Worm (Caenorhabditis elegans) whole organism, L4 larva: ENCODE measurements around the gene C01G12.16.

Experiments
- F10B5.3 ChIP-seq: sonication (generic microtip); optimal IDR thresholded peaks from 2 replicates; lab custom pipeline; 2016; ENCODE audit warnings: mild to moderate bottlenecking, missing genetic modification characterization, missing compliant biosample characterization
- F26F4.8 ChIP-seq: fragments of 200-800 bp; sonication (Bioruptor generic); conservative IDR thresholded peaks from 2 replicates; pipeline ENCODE4 v1.3.6; 2022; ENCODE audit warnings: missing genetic modification characterization, missing compliant biosample characterization
- F37D6.2 ChIP-seq: sonication (generic microtip); optimal IDR thresholded peaks from 2 replicates; lab custom pipeline; 2016; ENCODE audit warnings: mild to moderate bottlenecking, missing genetic modification characterization, missing compliant biosample characterization
- Y75B8A.6 ChIP-seq: fragments of 200-800 bp; sonication (Bioruptor generic); IDR thresholded peaks from 2 replicates; pipeline ENCODE4 v1.3.6; 2022; ENCODE audit warnings: missing genetic modification reagents, missing genetic modification characterization, missing compliant biosample characterization
- ceh-44 ChIP-seq: fragments of 200-800 bp; sonication (Bioruptor generic); IDR thresholded peaks from 2 replicates; pipeline ENCODE4 v1.3.6; 2022; ENCODE audit warnings: missing genetic modification reagents, missing genetic modification characterization, missing compliant biosample characterization
- ces-1 ChIP-seq: fragments of 150-350 bp; sonication (generic microtip); optimal IDR thresholded peaks from 4 replicates; lab custom pipeline; 2014; ENCODE audit warnings: missing biosample characterization, missing genetic modification reagents, missing genetic modification characterization
- cey-2 ChIP-seq: sonication (generic microtip); optimal IDR thresholded peaks from 3 replicates; lab custom pipeline; 2017; ENCODE audit warnings: missing genetic modification characterization, mild to moderate bottlenecking, missing compliant biosample characterization, antibody characterized with exemption, borderline replicate concordance; ENCODE audit not compliant: insufficient read depth
- daf-12 ChIP-seq: fragments of 150-350 bp; optimal IDR thresholded peaks from 2 replicates; lab custom pipeline; 2014; ENCODE audit warnings: missing biosample characterization, missing genetic modification reagents, missing genetic modification characterization
- daf-16 ChIP-seq, 3 experiments: sonication (generic microtip); optimal IDR thresholded peaks; 2 replicates each; lab custom pipeline; 2016 to 2017; ENCODE audit warnings: missing genetic modification characterization in 3 of 3, missing genetic modification reagents in 3 of 3, mild to moderate bottlenecking in 2 of 3, missing compliant biosample characterization in 2 of 3, missing biosample characterization in 1 of 3, moderate library complexity in 1 of 3
- daf-8 ChIP-seq: fragments of 200-800 bp; sonication (Bioruptor generic); IDR thresholded peaks from 2 replicates; pipeline ENCODE4 v1.3.6; 2022; ENCODE audit warnings: missing genetic modification characterization, missing compliant biosample characterization
- dmd-8 ChIP-seq: fragments of 200-800 bp; sonication (Bioruptor generic); IDR thresholded peaks from 2 replicates; pipeline ENCODE4 v1.3.6; 2022; ENCODE audit warnings: missing genetic modification characterization, missing compliant biosample characterization
- dpl-1 ChIP-seq: fragments of 150-350 bp; optimal IDR thresholded peaks from 2 replicates; lab custom pipeline; 2014; ENCODE audit warnings: missing biosample characterization, missing genetic modification reagents, missing genetic modification characterization
- fos-1 ChIP-seq: fragments of 150-350 bp; optimal IDR thresholded peaks from 2 replicates; lab custom pipeline; 2014; ENCODE audit warnings: missing biosample characterization, missing genetic modification characterization
- gei-8 ChIP-seq: fragments of 200-800 bp; sonication (Bioruptor generic); optimal IDR thresholded peaks from 2 replicates; lab custom pipeline; 2018; ENCODE audit warnings: mild to moderate bottlenecking, missing genetic modification characterization, missing compliant biosample characterization
- hlh-11 ChIP-seq: fragments of 200-800 bp; sonication (Bioruptor generic); optimal IDR thresholded peaks from 2 replicates; lab custom pipeline; 2018; ENCODE audit warnings: mild to moderate bottlenecking, missing genetic modification characterization, missing compliant biosample characterization
- hmg-1.1 ChIP-seq: fragments of 200-800 bp; sonication (Bioruptor generic); IDR thresholded peaks from 2 replicates; pipeline ENCODE4 v1.3.6; 2022; ENCODE audit warnings: missing genetic modification reagents, missing genetic modification characterization, missing compliant biosample characterization
- jun-1 ChIP-seq: fragments of 150-350 bp; optimal IDR thresholded peaks from 2 replicates; lab custom pipeline; 2014; ENCODE audit warnings: missing biosample characterization, missing genetic modification reagents, missing genetic modification characterization
- lim-7 ChIP-seq: fragments of 200-800 bp; sonication (Bioruptor generic); IDR thresholded peaks from 2 replicates; pipeline ENCODE4 v1.3.6; 2022; ENCODE audit warnings: missing genetic modification characterization, missing compliant biosample characterization
- lin-1 ChIP-seq: fragments of 200-800 bp; sonication (Bioruptor generic); IDR thresholded peaks from 2 replicates; pipeline ENCODE4 v1.3.6; 2022; ENCODE audit warnings: missing genetic modification reagents, missing genetic modification characterization, missing compliant biosample characterization
- lin-13 ChIP-seq: fragments of 150-350 bp; optimal IDR thresholded peaks from 2 replicates; lab custom pipeline; 2014; ENCODE audit warnings: missing biosample characterization, missing genetic modification reagents, missing genetic modification characterization
- lin-29 ChIP-seq: fragments of 200-800 bp; sonication (Bioruptor generic); IDR thresholded peaks from 2 replicates; pipeline ENCODE4 v1.3.6; 2022; ENCODE audit warnings: missing genetic modification reagents, missing genetic modification characterization, missing compliant biosample characterization
- lir-3 ChIP-seq: sonication (generic microtip); optimal IDR thresholded peaks from 2 replicates; lab custom pipeline; 2016; ENCODE audit warnings: mild to moderate bottlenecking, missing genetic modification characterization, missing compliant biosample characterization
- lsy-2 ChIP-seq, 2 experiments: fragments of 150-350 bp in 1 of 2; sonication (generic microtip) in 1 of 2; optimal IDR thresholded peaks; 2 replicates each; lab custom pipeline; 2014 to 2017; ENCODE audit warnings: missing biosample characterization in 2 of 2, missing genetic modification characterization in 2 of 2
- mdt-29 ChIP-seq: fragments of 200-800 bp; sonication (Bioruptor generic); IDR thresholded peaks from 2 replicates; pipeline ENCODE4 v1.3.6; 2022; ENCODE audit warnings: missing genetic modification reagents, missing genetic modification characterization, missing compliant biosample characterization
- mep-1 ChIP-seq: fragments of 150-350 bp; sonication (generic microtip); optimal IDR thresholded peaks from 3 replicates; lab custom pipeline; 2014; ENCODE audit warnings: missing biosample characterization, missing genetic modification characterization
- mes-2 ChIP-seq: sonication (generic microtip); optimal IDR thresholded peaks from 2 replicates; lab custom pipeline; 2016; ENCODE audit warnings: missing genotype, mild to moderate bottlenecking, missing genetic modification characterization, missing compliant biosample characterization; ENCODE audit not compliant: poor library complexity, severe bottlenecking
- mxl-2 ChIP-seq: fragments of 200-800 bp; sonication (Bioruptor generic); conservative IDR thresholded peaks from 2 replicates; pipeline ENCODE4 v1.3.6; 2022; ENCODE audit warnings: missing genetic modification reagents, missing genetic modification characterization, missing compliant biosample characterization
- mxl-3 ChIP-seq: fragments of 200-800 bp; sonication (Bioruptor generic); optimal IDR thresholded peaks from 2 replicates; lab custom pipeline; 2018; ENCODE audit warnings: mild to moderate bottlenecking, missing genetic modification characterization, missing compliant biosample characterization
- nhr-11 ChIP-seq: fragments of 150-350 bp; optimal IDR thresholded peaks from 2 replicates; lab custom pipeline; 2014; ENCODE audit warnings: missing biosample characterization, missing genetic modification characterization
- nhr-237 ChIP-seq: sonication (generic microtip); optimal IDR thresholded peaks from 2 replicates; lab custom pipeline; 2017; ENCODE audit warnings: missing biosample characterization, missing genetic modification characterization
- nhr-28 ChIP-seq: fragments of 150-350 bp; optimal IDR thresholded peaks from 2 replicates; lab custom pipeline; 2014; ENCODE audit warnings: missing biosample characterization, missing genetic modification characterization
- nhr-48 ChIP-seq: sonication (generic microtip); optimal IDR thresholded peaks from 2 replicates; lab custom pipeline; 2016; ENCODE audit warnings: mild to moderate bottlenecking, missing genetic modification characterization, missing compliant biosample characterization
- nhr-6 ChIP-seq: fragments of 150-350 bp; optimal IDR thresholded peaks from 2 replicates; lab custom pipeline; 2014; ENCODE audit warnings: missing biosample characterization, missing genetic modification characterization
- snpc-1.2 ChIP-seq: fragments of 200-800 bp; sonication (Bioruptor generic); IDR thresholded peaks from 2 replicates; pipeline ENCODE4 v1.3.6; 2022; ENCODE audit warnings: missing genetic modification reagents, missing genetic modification characterization, missing compliant biosample characterization
- tra-1 ChIP-seq: fragments of 200-800 bp; sonication (Bioruptor generic); IDR thresholded peaks from 2 replicates; pipeline ENCODE4 v1.3.6; 2022; ENCODE audit warnings: missing genetic modification reagents, missing genetic modification characterization, missing compliant biosample characterization
- unc-39 ChIP-seq: sonication (generic microtip); optimal IDR thresholded peaks from 2 replicates; lab custom pipeline; 2017; ENCODE audit warnings: missing biosample characterization, missing genetic modification characterization
- unc-62 ChIP-seq, 3 experiments: fragments of 150-350 bp in 1 of 3; sonication (generic microtip); optimal IDR thresholded peaks in 2 of 3; peaks in 1 of 3; 1 replicate in 1 of 3; 2 replicates in 2 of 3; lab custom pipeline; 2014 to 2017; ENCODE audit warnings: missing biosample characterization in 3 of 3, missing genetic modification characterization in 3 of 3, missing genetic modification reagents in 3 of 3, missing genotype in 1 of 3
- zag-1 ChIP-seq: fragments of 150-350 bp; optimal IDR thresholded peaks from 2 replicates; lab custom pipeline; 2014; ENCODE audit warnings: missing biosample characterization, missing genetic modification characterization
- zip-11 ChIP-seq: fragments of 200-800 bp; sonication (Bioruptor generic); IDR thresholded peaks from 2 replicates; pipeline ENCODE4 v1.3.6; 2022; ENCODE audit warnings: missing genetic modification characterization, missing compliant biosample characterization
- zip-2 ChIP-seq: fragments of 150-350 bp; optimal IDR thresholded peaks from 2 replicates; lab custom pipeline; 2014; ENCODE audit warnings: missing biosample characterization, missing genetic modification characterization

Gene C01G12.16

DNA sequence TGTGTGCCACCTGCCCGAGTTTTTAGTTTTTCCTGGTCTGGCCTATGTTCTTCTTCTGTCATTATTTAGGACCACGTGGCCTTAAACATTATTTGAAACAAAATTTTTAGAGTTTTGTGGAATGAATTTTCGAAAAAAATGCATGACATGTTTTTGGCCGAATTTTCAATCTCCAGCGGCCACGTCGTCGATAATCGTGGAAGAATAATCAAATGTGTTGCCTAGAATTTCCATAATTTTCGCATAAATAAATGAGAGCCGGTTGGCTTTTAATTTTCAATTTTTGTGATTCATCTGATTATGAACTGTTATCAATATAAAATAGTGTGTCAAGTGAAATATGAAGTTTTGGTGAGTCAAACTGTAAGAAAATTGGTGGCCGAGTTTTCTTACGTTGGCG is at the start of gene C01G12.16:
TSS of gene C01G12.16 (plus strand) at position 301 of the 400 bp plus-strand sequence.
- TF ChIP-seq lin-13 (no peak), snpc-1.2 (GFP tag; lab: Robert Waterston, UW) (no peak), daf-8 (GFP tag; lab: Robert Waterston, UW) (no peak), ceh-44 (no peak), ces-1 (GFP tag; lab: Kevin White, UChicago) (no peak), gei-8 (GFP tag; lab: Kevin White, UChicago) (no peak), dmd-8 (GFP tag; lab: Robert Waterston, UW) (no peak), lim-7 (GFP tag; lab: Robert Waterston, UW) (no peak), mxl-3 (no peak), tra-1 (GFP tag; lab: Robert Waterston, UW) (no peak), jun-1 (tag; lab: Kevin White, UChicago) (no peak), lsy-2 (tag; optimal IDR thresholded peaks at IDR 0.05; lab: Kevin White, UChicago) (no peak), F10B5.3 (tag; lab: Kevin White, UChicago) (no peak), Y75B8A.6 (no peak), fos-1 (tag; lab: Kevin White, UChicago) (no peak), mep-1 (no peak), zip-11 (GFP tag; lab: Robert Waterston, UW) (no peak), daf-12 (no peak), nhr-28 (tag; lab: Kevin White, UChicago) (no peak), mdt-29 (no peak)

DNA sequence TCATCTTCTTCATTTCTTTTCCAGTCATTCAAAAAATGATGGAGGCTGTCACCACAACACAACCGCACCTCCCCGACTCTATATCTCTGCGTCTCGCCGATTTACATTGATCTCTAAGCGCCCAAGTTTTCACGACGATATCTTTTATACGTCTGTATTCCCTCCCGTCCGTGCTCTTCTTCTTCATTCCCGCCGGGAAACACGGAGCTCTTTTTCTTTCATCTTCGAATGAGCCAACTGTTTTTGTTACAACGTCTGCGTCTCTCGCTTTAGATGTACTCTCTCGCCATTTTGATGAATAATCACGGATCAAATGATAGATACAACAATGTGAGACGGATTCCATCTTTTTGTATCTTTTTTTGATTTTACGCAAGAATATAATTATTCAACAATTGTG is 47.4 kb upstream of the C01G12.16 start:
- TF ChIP-seq cey-2 (tag; lab: Kevin White, UChicago) (no peak), F37D6.2 (tag; lab: Kevin White, UChicago) (no peak), lin-1 (GFP tag; lab: Robert Waterston, UW) (no peak), lir-3 (tag; lab: Kevin White, UChicago) (no peak), daf-16 (GFP tag; optimal IDR thresholded peaks at IDR 0.05; lab: Kevin White, UChicago) (peak in 1 of 2 experiments; percentile 26), daf-16 (tag; optimal IDR thresholded peaks at IDR 0.05; lab: Kevin White, UChicago) (no peak), hlh-11 (tag; lab: Kevin White, UChicago) (peak; percentile 12), nhr-11 (tag; lab: Kevin White, UChicago) (peak; percentile 26), F26F4.8 (GFP tag; lab: Robert Waterston, UW) (no peak), mxl-3 (no peak), daf-8 (GFP tag; lab: Robert Waterston, UW) (no peak), mes-2 (tag; lab: Kevin White, UChicago) (no peak), hmg-1.1 (0 out of 2 replicates have a peak, but pooled peaks have one; percentile 9), unc-62 (GFP tag; optimal IDR thresholded peaks at IDR 0.05 in 1 of 2; lab: Kevin White, UChicago) (peak in 1 of 2 experiments; percentile 70), unc-62 (tag; optimal IDR thresholded peaks at IDR 0.05; lab: Kevin White, UChicago) (no peak), dpl-1 (no peak), nhr-237 (no peak), zag-1 (tag; lab: Kevin White, UChicago) (no peak), nhr-6 (tag; lab: Kevin White, UChicago) (no peak), zip-2 (tag; lab: Kevin White, UChicago) (no peak), nhr-48 (no peak), lin-29 (GFP tag; lab: Robert Waterston, UW) (no peak), ces-1 (GFP tag; lab: Kevin White, UChicago) (no peak), mxl-2 (GFP tag; lab: Robert Waterston, UW) (no peak), unc-39 (no peak)
